Fruit fly (Drosophila melanogaster) S2 (cell line): ENCODE results near the gene CG5404.

Experiments used
- CG8478 ChIP-seq: fragments of >200 bp; optimal IDR thresholded peaks from 2 replicates; lab custom pipeline; 2018
- CTCF ChIP-seq, 2 experiments: fragments of >200 bp; optimal IDR thresholded peaks; 2 replicates each; lab custom pipeline; 2018

- no peak for TF ChIP-seq CG8478 (lab: Kevin White, UChicago)
- TF ChIP-seq CTCF (optimal IDR thresholded peaks at IDR 0.05; lab: Kevin White, UChicago), result no peak
Observed at dm6 chr3R:15655415-15655814, 49.1 kb upstream of the CG5404 start.
